Fruit fly (Drosophila melanogaster) whole organism, prepupa: Measurements from ENCODE around the gene CG6225.

Source experiments
- Blimp-1 ChIP-seq: fragments of 200-800 bp; sonication (Bioruptor generic); optimal IDR thresholded peaks from 3 replicates; lab custom pipeline; 2017; ENCODE audit warnings: missing biosample characterization, missing genetic modification characterization, mild to moderate bottlenecking, moderate library complexity, missing genetic modification reagents
- CG10631 ChIP-seq: fragments of 200-800 bp; sonication (Bioruptor generic); optimal IDR thresholded peaks from 2 replicates; lab custom pipeline; 2016; ENCODE audit warnings: missing biosample characterization, missing genetic modification characterization
- CG11294 ChIP-seq: fragments of 200-800 bp; sonication (Bioruptor generic); IDR thresholded peaks from 2 replicates; pipeline ENCODE4 v1.3.6; 2022; ENCODE audit warnings: missing biosample characterization, missing genetic modification characterization
- CG11762 ChIP-seq: fragments of 200-800 bp; sonication (Bioruptor generic); optimal IDR thresholded peaks from 3 replicates; lab custom pipeline; 2016; ENCODE audit warnings: missing biosample characterization, missing genetic modification characterization; ENCODE audit not compliant: insufficient read depth
- CG11902 ChIP-seq: fragments of 200-800 bp; sonication (Bioruptor generic); optimal IDR thresholded peaks from 3 replicates; lab custom pipeline; 2016; ENCODE audit warnings: missing biosample characterization, missing genetic modification characterization
- CG1621 ChIP-seq: fragments of 200-800 bp; sonication (Bioruptor generic); optimal IDR thresholded peaks from 3 replicates; lab custom pipeline; 2018; ENCODE audit warnings: missing biosample characterization, mild to moderate bottlenecking, missing genetic modification characterization
- CG3032 ChIP-seq: fragments of 200-800 bp; optimal IDR thresholded peaks from 2 replicates; lab custom pipeline; 2019; ENCODE audit warnings: missing biosample characterization, mild to moderate bottlenecking, missing genetic modification characterization, moderate library complexity
- CG34406 ChIP-seq: fragments of 200-800 bp; sonication (Bioruptor generic); optimal IDR thresholded peaks from 3 replicates; lab custom pipeline; 2016; ENCODE audit warnings: missing biosample characterization, missing genetic modification characterization
- CG4318 ChIP-seq: fragments of 200-800 bp; sonication (Bioruptor generic); optimal IDR thresholded peaks from 3 replicates; lab custom pipeline; 2017; ENCODE audit warnings: missing biosample characterization, mild to moderate bottlenecking, missing genetic modification characterization
- CG6792 ChIP-seq: fragments of 200-800 bp; sonication (Bioruptor generic); optimal IDR thresholded peaks from 3 replicates; lab custom pipeline; 2016; ENCODE audit warnings: missing biosample characterization, missing genetic modification characterization
- CG6854 ChIP-seq: fragments of 200-800 bp; sonication (Bioruptor generic); optimal IDR thresholded peaks from 2 replicates; lab custom pipeline; 2017; ENCODE audit warnings: missing biosample characterization, mild to moderate bottlenecking, missing genetic modification characterization
- CG8119 ChIP-seq: fragments of 200-800 bp; sonication (Bioruptor generic); IDR thresholded peaks from 3 replicates; pipeline ENCODE4 v1.3.6; 2022; ENCODE audit warnings: missing biosample characterization, missing genetic modification characterization
- CG8319 ChIP-seq: fragments of 200-800 bp; sonication (Bioruptor generic); optimal IDR thresholded peaks from 3 replicates; lab custom pipeline; 2016; ENCODE audit warnings: missing biosample characterization, missing genetic modification characterization
- Eip75B ChIP-seq: fragments of 200-800 bp; sonication (Bioruptor generic); optimal IDR thresholded peaks from 3 replicates; lab custom pipeline; 2016; ENCODE audit warnings: missing biosample characterization, missing genetic modification characterization
- Eip93F ChIP-seq: fragments of 200-800 bp; sonication (Bioruptor generic); optimal IDR thresholded peaks from 2 replicates; lab custom pipeline; 2016; ENCODE audit warnings: missing biosample characterization, mild to moderate bottlenecking, missing genetic modification characterization
- Ets21C ChIP-seq: fragments of 200-800 bp; sonication (Bioruptor generic); optimal IDR thresholded peaks from 3 replicates; lab custom pipeline; 2016; ENCODE audit warnings: missing biosample characterization, missing genetic modification characterization
- Ets96B ChIP-seq: fragments of 200-800 bp; optimal IDR thresholded peaks from 2 replicates; lab custom pipeline; 2019; ENCODE audit warnings: missing biosample characterization, mild to moderate bottlenecking, missing genetic modification characterization, moderate library complexity
- Hr38 ChIP-seq: sonication (Bioruptor generic); optimal IDR thresholded peaks from 2 replicates; lab custom pipeline; 2016; ENCODE audit warnings: missing biosample characterization, missing genetic modification characterization
- Hr39 ChIP-seq: fragments of 200-800 bp; sonication (Bioruptor generic); optimal IDR thresholded peaks from 2 replicates; lab custom pipeline; 2016; ENCODE audit warnings: missing biosample characterization, missing genetic modification characterization
- Hr4 ChIP-seq: fragments of 200-800 bp; sonication (Bioruptor generic); optimal IDR thresholded peaks from 3 replicates; lab custom pipeline; 2016; ENCODE audit warnings: missing biosample characterization, missing genetic modification characterization
- Lpt ChIP-seq: fragments of 200-800 bp; sonication (Bioruptor generic); optimal IDR thresholded peaks from 3 replicates; lab custom pipeline; 2016; ENCODE audit warnings: missing biosample characterization, missing genetic modification characterization
- Smox ChIP-seq: fragments of 200-800 bp; sonication (Bioruptor generic); optimal IDR thresholded peaks from 3 replicates; lab custom pipeline; 2016; ENCODE audit warnings: missing biosample characterization, missing genetic modification characterization
- Sox14 ChIP-seq: fragments of 200-800 bp; sonication (Bioruptor generic); optimal IDR thresholded peaks from 3 replicates; lab custom pipeline; 2016; ENCODE audit warnings: missing biosample characterization, missing genetic modification characterization
- acj6 ChIP-seq: fragments of 200-800 bp; sonication (Bioruptor generic); optimal IDR thresholded peaks from 3 replicates; lab custom pipeline; 2016; ENCODE audit warnings: missing biosample characterization, missing genetic modification characterization
- cyc ChIP-seq: fragments of 200-800 bp; sonication (Bioruptor generic); optimal IDR thresholded peaks from 3 replicates; lab custom pipeline; 2016; ENCODE audit warnings: missing biosample characterization, missing genetic modification characterization
- dsx ChIP-seq: fragments of 200-800 bp; optimal IDR thresholded peaks from 3 replicates; lab custom pipeline; 2019; ENCODE audit warnings: missing biosample characterization, mild to moderate bottlenecking, missing genetic modification characterization, moderate library complexity; ENCODE audit not compliant: poor library complexity, severe bottlenecking
- eg ChIP-seq: fragments of 200-800 bp; sonication (Bioruptor generic); IDR thresholded peaks from 3 replicates; pipeline ENCODE4 v1.3.6; 2022; ENCODE audit warnings: missing biosample characterization, missing genetic modification characterization
- esn ChIP-seq: fragments of 200-800 bp; sonication (Bioruptor generic); optimal IDR thresholded peaks from 2 replicates; lab custom pipeline; 2016; ENCODE audit warnings: missing biosample characterization, mild to moderate bottlenecking, missing genetic modification characterization, moderate library complexity
- fd59A ChIP-seq: fragments of 200-800 bp; sonication (Bioruptor generic); optimal IDR thresholded peaks from 2 replicates; lab custom pipeline; 2017; ENCODE audit warnings: missing biosample characterization, mild to moderate bottlenecking, missing genetic modification characterization, missing genetic modification reagents
- fd85E ChIP-seq: fragments of 200-800 bp; sonication (Bioruptor generic); optimal IDR thresholded peaks from 3 replicates; lab custom pipeline; 2016; ENCODE audit warnings: missing biosample characterization, missing genetic modification characterization
- net ChIP-seq: fragments of 200-800 bp; sonication (Bioruptor generic); optimal IDR thresholded peaks from 3 replicates; lab custom pipeline; 2016; ENCODE audit warnings: missing biosample characterization, missing genetic modification characterization
- svp ChIP-seq: fragments of 200-800 bp; sonication (Bioruptor generic); peaks from one replicate; lab custom pipeline; 2016; ENCODE audit warnings: missing biosample characterization, missing genetic modification characterization
- vri ChIP-seq: fragments of 200-800 bp; sonication (Bioruptor generic); optimal IDR thresholded peaks from 3 replicates; lab custom pipeline; 2016; ENCODE audit warnings: missing biosample characterization, mild to moderate bottlenecking, missing genetic modification characterization

CG6225 gene

dm6 chr3R:12627691-12628148 is 26.7 kb upstream of the CG6225 start, which contains the start of the genes Vha55 and Snx3 (continued):
- no peak for TF ChIP-seq Blimp-1 (GFP tag; lab: Kevin White, UChicago)
- peak; percentile 42 for TF ChIP-seq CG10631 (GFP tag; lab: Kevin White, UChicago)
- peak; percentile 68 for TF ChIP-seq cyc (GFP tag; lab: Kevin White, UChicago)
- TF ChIP-seq Lpt (GFP tag; lab: Kevin White, UChicago), result peak; percentile 4
- no peak for TF ChIP-seq fd85E (GFP tag; lab: Kevin White, UChicago)
- no peak for TF ChIP-seq CG6854 (GFP tag; lab: Kevin White, UChicago)
- TF ChIP-seq CG4318, result no peak
- no peak for TF ChIP-seq acj6 (GFP tag; lab: Kevin White, UChicago)
- no peak for TF ChIP-seq eg (GFP tag; lab: Robert Waterston, UW)
- TF ChIP-seq CG11762 (GFP tag; lab: Kevin White, UChicago), result no peak
- TF ChIP-seq Smox, result no peak
- peak; percentile 83 for TF ChIP-seq svp (GFP tag; lab: Kevin White, UChicago)
- TF ChIP-seq CG11294 (GFP tag; lab: Robert Waterston, UW), result no peak

DNA sequence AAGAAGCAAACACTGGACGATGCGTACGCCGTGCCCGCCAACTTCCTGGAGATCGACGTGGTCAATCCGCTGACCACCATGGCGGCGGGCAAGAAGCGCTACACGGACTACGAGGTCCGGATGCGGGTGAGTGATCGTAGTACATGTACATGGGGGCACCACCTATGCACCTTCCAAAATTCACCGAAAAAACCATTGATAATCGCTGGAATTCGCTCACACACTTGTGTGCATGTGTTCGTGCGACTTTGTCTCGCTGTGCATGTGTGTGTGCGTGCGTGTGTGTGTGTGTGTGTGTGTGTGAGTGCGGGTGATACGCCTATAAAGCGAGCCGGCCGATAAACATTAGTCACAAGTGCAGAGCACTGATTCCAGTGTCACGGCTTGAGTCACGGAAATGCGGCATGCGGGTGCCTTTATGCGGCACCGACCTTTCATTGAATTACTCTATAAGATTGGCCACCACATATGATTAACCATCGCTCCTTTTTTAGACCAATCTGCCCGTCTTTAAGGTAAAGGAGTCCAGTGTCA is 25.9 kb upstream of the CG6225 start:
- TF ChIP-seq CG6792 (GFP tag; lab: Kevin White, UChicago) (no peak), CG1621 (tag; lab: Kevin White, UChicago) (no peak), Ets21C (GFP tag; lab: Kevin White, UChicago) (no peak), dsx (GFP tag; lab: Kevin White, UChicago) (peak; percentile 12), CG8119 (no peak), svp (GFP tag; lab: Kevin White, UChicago) (peak; percentile 86)

dm6 chr3R:12630369-12630768 is 24.0 kb upstream of the CG6225 start, which contains the start of gene Not10:
Gene Not10, plus strand, starts transcription at chr3R:12630647.
- TF ChIP-seq CG34406 (GFP tag; lab: Kevin White, UChicago), result peak; percentile 15
- peak; percentile 49 for TF ChIP-seq acj6 (GFP tag; lab: Kevin White, UChicago)
- peak; percentile 10 for TF ChIP-seq Ets21C (GFP tag; lab: Kevin White, UChicago)
- no peak for TF ChIP-seq Ets96B (tag; lab: Kevin White, UChicago)
- TF ChIP-seq esn (GFP tag; lab: Kevin White, UChicago), result peak; percentile 25
- TF ChIP-seq CG3032 (tag; lab: Kevin White, UChicago), result peak; percentile 29
- peak; percentile 58 for TF ChIP-seq Eip93F
- no peak for TF ChIP-seq Hr38
- TF ChIP-seq, all 60 proteins: peak for 6

DNA sequence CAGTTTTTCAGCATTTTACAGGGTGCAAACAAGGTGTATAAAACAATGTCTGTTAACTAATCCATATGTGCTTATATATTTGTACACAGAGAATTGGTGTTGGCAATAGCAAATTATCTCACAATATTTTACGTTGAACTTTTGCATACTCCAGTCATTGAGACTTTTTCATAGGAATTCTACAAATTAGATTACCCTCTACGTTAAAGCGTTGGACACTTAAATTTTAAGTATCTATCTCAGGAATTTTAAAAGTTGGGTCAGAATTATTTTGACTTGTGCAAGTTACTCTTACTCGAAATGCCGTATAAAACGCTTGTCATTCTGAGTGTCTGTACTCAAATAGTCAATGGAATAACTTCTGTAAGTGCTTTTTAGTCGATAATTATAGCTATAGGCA is 21.3 kb upstream of the CG6225 start, which contains the start of gene CG18530:
TSS of gene CG18530 (plus strand) at position 301 of the 400 bp plus-strand sequence.
- TF ChIP-seq fd59A (GFP tag; lab: Kevin White, UChicago), result no peak
- TF ChIP-seq Hr4 (GFP tag; lab: Kevin White, UChicago), result no peak
- TF ChIP-seq svp (GFP tag; lab: Kevin White, UChicago), result no peak
- TF ChIP-seq CG8319 (GFP tag; lab: Kevin White, UChicago), result no peak
- TF ChIP-seq CG11902 (GFP tag; lab: Kevin White, UChicago), result no peak
- TF ChIP-seq CG3032 (tag; lab: Kevin White, UChicago), result no peak
- no peak for TF ChIP-seq net (GFP tag; lab: Kevin White, UChicago)
- TF ChIP-seq Eip75B (GFP tag; lab: Kevin White, UChicago), result no peak
- no peak for TF ChIP-seq Smox
- TF ChIP-seq Ets96B (tag; lab: Kevin White, UChicago), result no peak
- no peak for TF ChIP-seq vri
- no peak for TF ChIP-seq Hr38
- no peak for TF ChIP-seq Sox14 (GFP tag; lab: Kevin White, UChicago)
- TF ChIP-seq Hr39 (GFP tag; lab: Kevin White, UChicago), result no peak
- no peak for TF ChIP-seq CG6854 (GFP tag; lab: Kevin White, UChicago)
- TF ChIP-seq Lpt (GFP tag; lab: Kevin White, UChicago), result no peak
- TF ChIP-seq, all 60 proteins: peak for 0
